Worm (Caenorhabditis elegans) whole organism, L4/young adult: ENCODE results near the gene rsef-1.

ENCODE experiments used
- W03F9.2 ChIP-seq: fragments of 150-350 bp; optimal IDR thresholded peaks from 2 replicates; lab custom pipeline; 2014; ENCODE audit warnings: missing biosample characterization, missing genetic modification characterization
- dao-5 ChIP-seq: sonication (generic microtip); optimal IDR thresholded peaks from 2 replicates; lab custom pipeline; 2016; ENCODE audit warnings: missing genotype, missing genetic modification characterization, moderate library complexity, missing compliant biosample characterization
- him-1 ChIP-seq: sonication (generic microtip); optimal IDR thresholded peaks from 2 replicates; lab custom pipeline; 2016; ENCODE audit warnings: missing genotype, missing genetic modification reagents, missing genetic modification characterization, missing compliant biosample characterization

- TF ChIP-seq W03F9.2: no peak
- no peak for TF ChIP-seq him-1
- TF ChIP-seq dao-5 (tag; lab: Kevin White, UChicago): no peak
Observed at ce11 chrX:3040021-3040420, 19.2 kb downstream of the rsef-1 start.
